Worm (Caenorhabditis elegans) whole organism, L2 larva: ENCODE results near the gene cup-14.
"Not testable (repeated sequence)": the region's sequence is repeated elsewhere in the genome, so short reads cannot be mapped to it uniquely, and the experiment has no call there.

Experiments
- C34F6.9 ChIP-seq: fragments of 150-350 bp; optimal IDR thresholded peaks from 2 replicates; lab custom pipeline; 2014; ENCODE audit warnings: missing biosample characterization, missing genetic modification characterization
- F13H6.1 ChIP-seq: sonication (generic microtip); optimal IDR thresholded peaks from 2 replicates; lab custom pipeline; 2016; ENCODE audit warnings: missing genetic modification characterization, missing compliant biosample characterization
- R02D3.7 ChIP-seq: fragments of 150-350 bp; optimal IDR thresholded peaks from 2 replicates; lab custom pipeline; 2014; ENCODE audit warnings: missing biosample characterization, missing genetic modification characterization
- Y55F3AM.14 ChIP-seq: fragments of 200-800 bp; sonication (Bioruptor generic); optimal IDR thresholded peaks from 2 replicates; lab custom pipeline; 2018; ENCODE audit warnings: mild to moderate bottlenecking, missing genetic modification characterization, missing compliant biosample characterization
- ZK546.5 ChIP-seq: sonication (generic microtip); optimal IDR thresholded peaks from 2 replicates; lab custom pipeline; 2017; ENCODE audit warnings: missing biosample characterization, missing genetic modification characterization
- alr-1 ChIP-seq: fragments of 150-350 bp; optimal IDR thresholded peaks from 2 replicates; lab custom pipeline; 2014; ENCODE audit warnings: missing biosample characterization, missing genetic modification characterization
- ama-1 ChIP-seq: fragments of 150-350 bp; optimal IDR thresholded peaks from 2 replicates; lab custom pipeline; 2018; ENCODE audit warnings: inconsistent platforms
- blmp-1 ChIP-seq: sonication (generic microtip); optimal IDR thresholded peaks from 2 replicates; lab custom pipeline; 2017; ENCODE audit warnings: missing genetic modification characterization, mild to moderate bottlenecking, missing compliant biosample characterization, antibody characterized with exemption, moderate library complexity; ENCODE audit not compliant: insufficient read depth
- ceh-16 ChIP-seq: fragments of 150-350 bp; optimal IDR thresholded peaks from 2 replicates; lab custom pipeline; 2014; ENCODE audit warnings: missing biosample characterization, missing genetic modification characterization
- ceh-82 ChIP-seq: fragments of 150-350 bp; optimal IDR thresholded peaks from 2 replicates; lab custom pipeline; 2014; ENCODE audit warnings: missing biosample characterization, missing genetic modification characterization
- crh-2 ChIP-seq: sonication (generic microtip); optimal IDR thresholded peaks from 2 replicates; lab custom pipeline; 2017; ENCODE audit warnings: missing biosample characterization, missing genetic modification characterization
- egl-27 ChIP-seq: sonication (generic microtip); optimal IDR thresholded peaks from 3 replicates; lab custom pipeline; 2017; ENCODE audit warnings: missing biosample characterization, missing genetic modification reagents, missing genetic modification characterization
- elt-1 ChIP-seq: fragments of 150-350 bp; optimal IDR thresholded peaks from 2 replicates; lab custom pipeline; 2014; ENCODE audit warnings: missing biosample characterization, missing genetic modification characterization
- elt-3 ChIP-seq: sonication (generic microtip); optimal IDR thresholded peaks from 2 replicates; lab custom pipeline; 2017; ENCODE audit warnings: missing biosample characterization, missing genetic modification characterization
- fos-1 ChIP-seq: fragments of 150-350 bp; optimal IDR thresholded peaks from 2 replicates; lab custom pipeline; 2014; ENCODE audit warnings: missing biosample characterization, missing genetic modification characterization
- gmeb-1 ChIP-seq: fragments of 150-350 bp; optimal IDR thresholded peaks from 2 replicates; lab custom pipeline; 2014; ENCODE audit warnings: missing biosample characterization, missing genetic modification characterization
- lin-13 ChIP-seq: fragments of 150-350 bp; optimal IDR thresholded peaks from 2 replicates; lab custom pipeline; 2014; ENCODE audit warnings: missing biosample characterization, missing genetic modification reagents, missing genetic modification characterization
- lin-39 ChIP-seq: fragments of 150-350 bp; optimal IDR thresholded peaks from 2 replicates; lab custom pipeline; 2014; ENCODE audit warnings: missing biosample characterization, missing genetic modification reagents, missing genetic modification characterization
- lsy-2 ChIP-seq, 2 experiments: fragments of 150-350 bp in 1 of 2; sonication (generic microtip) in 1 of 2; optimal IDR thresholded peaks; 2 replicates each; lab custom pipeline; 2014 to 2017; ENCODE audit warnings: missing biosample characterization in 2 of 2, missing genetic modification characterization in 2 of 2
- mab-5 ChIP-seq: fragments of 150-350 bp; optimal IDR thresholded peaks from 2 replicates; lab custom pipeline; 2014; ENCODE audit warnings: missing biosample characterization, missing genetic modification characterization
- mbf-1 ChIP-seq: sonication (generic microtip); optimal IDR thresholded peaks from 2 replicates; lab custom pipeline; 2017; ENCODE audit warnings: missing biosample characterization, missing genetic modification characterization
- mdl-1 ChIP-seq, 2 experiments: fragments of 150-350 bp in 1 of 2; sonication (generic microtip) in 1 of 2; optimal IDR thresholded peaks; 2 replicates each; lab custom pipeline; 2017; ENCODE audit warnings: missing biosample characterization in 2 of 2, missing genetic modification characterization in 2 of 2
- nhr-10 ChIP-seq: sonication (generic microtip); optimal IDR thresholded peaks from 2 replicates; lab custom pipeline; 2017; ENCODE audit warnings: missing biosample characterization, missing genetic modification characterization
- nhr-21 ChIP-seq: fragments of 150-350 bp; optimal IDR thresholded peaks from 2 replicates; lab custom pipeline; 2014; ENCODE audit warnings: missing biosample characterization, missing genetic modification characterization
- nhr-25 ChIP-seq: fragments of 150-350 bp; sonication (generic microtip); optimal IDR thresholded peaks from 3 replicates; lab custom pipeline; 2014; ENCODE audit warnings: missing biosample characterization, missing genetic modification characterization
- nhr-6 ChIP-seq: fragments of 150-350 bp; optimal IDR thresholded peaks from 2 replicates; lab custom pipeline; 2014; ENCODE audit warnings: missing biosample characterization, missing genetic modification characterization
- sem-4 ChIP-seq: fragments of 150-350 bp; optimal IDR thresholded peaks from 2 replicates; lab custom pipeline; 2014; ENCODE audit warnings: missing biosample characterization, missing genetic modification reagents, missing genetic modification characterization
- skn-1 ChIP-seq: sonication (generic microtip); optimal IDR thresholded peaks from 2 replicates; lab custom pipeline; 2017; ENCODE audit warnings: missing biosample characterization, missing genetic modification characterization
- sma-3 ChIP-seq: sonication (generic microtip); optimal IDR thresholded peaks from 2 replicates; lab custom pipeline; 2016; ENCODE audit warnings: missing genetic modification reagents, missing genetic modification characterization, missing compliant biosample characterization
- sma-9 ChIP-seq, 2 experiments: fragments of 150-350 bp in 1 of 2; sonication (generic microtip) in 1 of 2; optimal IDR thresholded peaks; 2 replicates each; lab custom pipeline; 2014 to 2016; ENCODE audit warnings: missing genetic modification characterization in 2 of 2, mild to moderate bottlenecking in 1 of 2, missing biosample characterization in 1 of 2, missing compliant biosample characterization in 1 of 2, missing genetic modification reagents in 1 of 2, moderate library complexity in 1 of 2
- snpc-4 ChIP-seq: fragments of 150-350 bp; optimal IDR thresholded peaks from 2 replicates; lab custom pipeline; 2014; ENCODE audit warnings: missing biosample characterization, missing genetic modification characterization
- unc-62 ChIP-seq: fragments of 150-350 bp; optimal IDR thresholded peaks from 2 replicates; lab custom pipeline; 2014; ENCODE audit warnings: missing biosample characterization, missing genetic modification reagents, missing genetic modification characterization
- zag-1 ChIP-seq: fragments of 150-350 bp; optimal IDR thresholded peaks from 2 replicates; lab custom pipeline; 2014; ENCODE audit warnings: missing biosample characterization, missing genetic modification characterization
- ztf-1 ChIP-seq: fragments of 200-800 bp; sonication (Bioruptor generic); conservative IDR thresholded peaks from 2 replicates; pipeline ENCODE4 v1.3.6; 2022; ENCODE audit warnings: missing genetic modification characterization, missing compliant biosample characterization
- ztf-4 ChIP-seq: fragments of 150-350 bp; optimal IDR thresholded peaks from 2 replicates; lab custom pipeline; 2014; ENCODE audit warnings: missing biosample characterization, missing genetic modification characterization

The cup-14 gene

DNA sequence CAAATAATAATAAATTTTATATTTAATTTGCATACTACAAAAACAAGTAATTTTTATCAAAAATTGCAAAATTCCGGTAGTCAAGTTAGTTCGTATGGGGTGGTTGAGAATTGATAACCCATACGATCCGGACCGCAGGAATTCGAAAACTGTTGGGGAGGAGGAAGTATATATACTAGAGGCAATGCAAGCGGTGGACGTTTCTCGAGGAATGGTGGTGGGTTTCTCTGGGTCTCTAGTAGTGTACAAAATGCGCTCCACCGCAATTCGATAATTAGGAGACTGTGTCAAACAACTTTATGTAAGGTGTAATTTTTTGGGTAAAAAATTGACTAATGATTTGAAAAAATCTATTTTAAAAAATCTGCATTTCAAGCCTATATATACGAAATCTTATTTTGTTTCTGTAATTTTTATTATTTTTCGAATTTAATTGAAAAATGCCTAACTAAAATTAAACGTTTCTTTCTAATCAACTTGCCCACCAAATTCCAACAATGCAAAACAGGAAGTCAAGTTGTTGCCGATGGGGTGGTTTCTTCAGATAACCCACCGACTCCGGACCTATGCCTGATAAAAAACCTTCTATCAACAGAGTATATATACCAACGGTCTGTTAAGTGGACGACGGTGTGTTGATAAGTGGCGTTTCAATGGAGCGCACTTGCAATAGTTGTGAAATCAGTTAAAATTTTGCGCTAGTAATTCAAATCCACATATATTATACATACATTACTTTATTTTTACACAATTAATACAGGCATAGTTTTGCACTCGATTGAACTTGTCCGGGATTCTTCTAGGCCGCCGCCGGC lies 37.5 kb downstream of the cup-14 start (continued):
- TF ChIP-seq elt-3 (tag; lab: Kevin White, UChicago) (no peak), ztf-4 (tag; lab: Kevin White, UChicago) (peak; percentile 85), sma-3 (GFP tag; lab: Kevin White, UChicago) (peak; percentile 92), zag-1 (tag; lab: Kevin White, UChicago) (peak; percentile 76), nhr-10 (tag; lab: Kevin White, UChicago) (no peak), nhr-21 (tag; lab: Kevin White, UChicago) (peak; percentile 96), ama-1 (peak; percentile 76), lin-39 (no peak), sem-4 (tag; lab: Kevin White, UChicago) (peak; percentile 97), Y55F3AM.14 (GFP tag; lab: Kevin White, UChicago) (peak; percentile 89), ztf-1 (GFP tag; lab: Robert Waterston, UW) (no peak), mdl-1 (tag; optimal IDR thresholded peaks at IDR 0.05; lab: Kevin White, UChicago) (peak; percentile 61 to 62)

DNA sequence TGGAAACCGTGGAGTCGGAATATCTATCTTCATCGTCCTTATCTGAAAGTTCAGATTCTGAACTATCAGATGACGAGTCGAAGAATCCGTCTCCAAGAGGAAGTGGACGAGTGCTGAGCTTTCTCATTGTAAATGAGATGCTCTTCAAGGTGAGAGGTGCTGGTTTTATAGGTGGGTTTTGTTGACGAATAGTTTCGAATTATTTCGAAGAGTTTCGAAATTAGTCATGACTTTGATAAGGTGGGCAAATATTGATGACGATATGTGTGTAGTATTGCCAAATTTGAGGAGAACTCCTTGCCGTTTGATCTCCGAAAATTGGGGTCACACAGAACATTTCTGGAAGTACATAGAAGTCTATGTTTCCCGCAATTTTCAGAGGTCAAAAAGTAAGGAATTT lies 38.5 kb downstream of the cup-14 start, which contains the start of gene F08G2.5:
Gene F08G2.5 (minus strand): TSS at position 127 of the 400 bp plus-strand sequence.
- TF ChIP-seq gmeb-1 (tag; lab: Kevin White, UChicago) (peak; percentile 4), fos-1 (tag; lab: Kevin White, UChicago) (peak; percentile 58), ceh-16 (tag; lab: Kevin White, UChicago) (no peak), C34F6.9 (tag; lab: Kevin White, UChicago) (peak; percentile 1), F13H6.1 (no peak)

DNA sequence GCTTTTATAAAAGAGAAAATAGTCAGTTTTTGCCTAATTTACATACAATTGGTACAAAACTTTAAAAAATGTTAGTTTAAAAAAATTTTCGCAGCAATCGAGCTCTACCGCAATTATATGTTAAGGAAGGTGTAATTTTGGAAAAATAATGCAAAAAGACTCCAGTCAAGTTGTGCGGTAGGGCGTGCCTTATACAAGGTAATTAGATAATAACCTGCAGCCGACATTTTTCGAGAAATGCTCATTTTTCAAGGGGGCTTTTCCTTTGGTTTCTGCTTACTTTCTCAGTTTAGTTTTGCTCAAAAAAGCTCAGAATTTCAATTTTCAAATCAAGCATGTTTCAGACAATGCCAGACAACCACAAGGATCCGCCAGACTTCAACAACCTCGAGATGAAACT lies 41.8 kb downstream of the cup-14 start, which contains the start of gene F08G2.4:
Gene F08G2.4 (plus strand): TSS at position 348 of the 400 bp plus-strand sequence.
- TF ChIP-seq crh-2 (tag; lab: Kevin White, UChicago) (no peak), elt-1 (tag; lab: Kevin White, UChicago) (no peak)

DNA sequence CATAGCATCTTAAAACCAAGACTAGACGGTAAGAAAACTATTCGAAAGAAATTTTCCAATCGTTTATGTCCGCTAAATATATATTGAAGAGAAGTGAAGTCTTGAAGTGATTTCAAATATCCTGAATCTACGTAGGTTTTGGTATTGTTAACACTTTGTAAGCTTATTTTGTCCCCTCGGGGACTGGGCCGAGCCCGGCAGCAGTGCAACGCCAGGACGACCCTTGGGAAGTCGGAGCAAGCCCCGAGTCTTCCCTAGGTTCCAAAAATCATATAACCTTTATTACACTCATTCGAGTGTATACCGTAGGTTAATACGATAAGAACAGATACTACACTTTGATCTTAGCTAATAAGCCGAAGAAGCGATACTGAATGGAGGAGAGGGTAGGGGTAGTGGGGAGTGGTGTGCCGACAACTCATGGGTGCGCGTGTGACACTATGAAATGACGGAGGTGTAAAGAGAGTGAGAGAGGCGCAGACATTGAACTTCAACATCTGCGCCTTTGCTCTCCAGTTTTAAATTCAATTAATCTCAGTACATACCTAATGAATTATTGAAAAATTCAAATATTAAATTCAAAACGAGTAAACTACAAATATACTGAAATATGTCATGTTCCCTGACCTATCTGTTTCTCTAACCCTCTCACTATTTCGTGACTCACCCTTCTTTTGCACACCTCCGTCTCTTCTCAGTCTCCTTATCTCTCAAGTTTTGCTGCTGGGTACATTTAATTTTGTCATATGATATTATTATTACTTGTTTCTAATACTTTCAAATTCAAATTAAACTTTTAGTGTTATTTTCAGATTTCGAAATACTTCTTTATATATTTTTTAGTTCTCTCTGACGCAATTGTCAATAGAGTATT lies 42.7 kb downstream of the cup-14 start:
- peak; percentile 30 for TF ChIP-seq sma-9 (GFP tag; optimal IDR thresholded peaks at IDR 0.05; lab: Kevin White, UChicago)
- not testable (repeated sequence) for TF ChIP-seq sma-9 (tag; optimal IDR thresholded peaks at IDR 0.05; lab: Kevin White, UChicago)
- TF ChIP-seq C34F6.9 (tag; lab: Kevin White, UChicago) = peak; percentile 72
- peak; percentile 15 for TF ChIP-seq gmeb-1 (tag; lab: Kevin White, UChicago)
- peak; percentile 1 for TF ChIP-seq nhr-25 (tag; lab: Kevin White, UChicago)
- peak; percentile 40 for TF ChIP-seq lin-13
- peak; percentile 42 for TF ChIP-seq crh-2 (tag; lab: Kevin White, UChicago)
- TF ChIP-seq fos-1 (tag; lab: Kevin White, UChicago) = peak; percentile 49
- peak; percentile 28 for TF ChIP-seq Y55F3AM.14 (GFP tag; lab: Kevin White, UChicago)
- peak; percentile 51 for TF ChIP-seq F13H6.1
- peak; percentile 3 for TF ChIP-seq ceh-16 (tag; lab: Kevin White, UChicago)
- peak; percentile 86 for TF ChIP-seq ama-1
- TF ChIP-seq lsy-2 (tag; optimal IDR thresholded peaks at IDR 0.05; lab: Kevin White, UChicago) = peak; percentile 6 to 22
- TF ChIP-seq nhr-21 (tag; lab: Kevin White, UChicago) = peak; percentile 66
- peak; percentile 94 for TF ChIP-seq snpc-4 (tag; lab: Kevin White, UChicago)
- peak; percentile 41 for TF ChIP-seq nhr-10 (tag; lab: Kevin White, UChicago)
- peak in 1 of 2 experiments; percentile 18 for TF ChIP-seq mdl-1 (tag; optimal IDR thresholded peaks at IDR 0.05; lab: Kevin White, UChicago)
- peak; percentile 80 for TF ChIP-seq sma-3 (GFP tag; lab: Kevin White, UChicago)

DNA sequence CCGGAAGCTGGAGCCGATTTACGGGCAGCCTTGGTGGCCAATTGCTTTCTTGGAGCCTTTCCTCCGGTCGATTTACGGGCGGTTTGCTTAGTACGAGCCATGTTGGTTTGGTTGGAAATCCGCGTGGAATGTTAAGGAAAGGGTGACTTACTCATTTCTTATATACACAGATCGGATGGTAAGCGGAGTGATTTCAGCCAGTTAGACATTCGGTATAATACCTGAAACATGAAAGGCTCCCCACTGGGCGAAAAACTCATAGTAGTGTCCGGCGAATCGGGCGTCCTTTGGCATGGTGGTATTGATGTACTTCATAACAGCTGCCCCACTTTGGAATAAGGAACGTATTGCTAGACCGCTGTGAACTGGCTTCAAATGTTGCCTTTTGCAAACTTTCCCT lies 43.4 kb downstream of the cup-14 start, which contains the start of gene his-42:
Gene his-42 (minus strand): TSS at position 101 of the 400 bp plus-strand sequence.
- TF ChIP-seq blmp-1 (tag; lab: Kevin White, UChicago) (no peak), snpc-4 (tag; lab: Kevin White, UChicago) (no peak), mbf-1 (tag; lab: Kevin White, UChicago) (no peak), gmeb-1 (tag; lab: Kevin White, UChicago) (no peak), ZK546.5 (tag; lab: Kevin White, UChicago) (no peak), mab-5 (tag; lab: Kevin White, UChicago) (no peak), alr-1 (tag; lab: Kevin White, UChicago) (no peak), elt-1 (tag; lab: Kevin White, UChicago) (no peak), lin-13 (no peak), elt-3 (tag; lab: Kevin White, UChicago) (no peak), F13H6.1 (no peak), R02D3.7 (tag; lab: Kevin White, UChicago) (no peak), zag-1 (tag; lab: Kevin White, UChicago) (no peak), ztf-1 (GFP tag; lab: Robert Waterston, UW) (no peak), egl-27 (tag; lab: Kevin White, UChicago) (no peak), nhr-6 (no peak), ceh-82 (tag; lab: Kevin White, UChicago) (no peak), skn-1 (tag; lab: Kevin White, UChicago) (no peak), sem-4 (tag; lab: Kevin White, UChicago) (no peak), unc-62 (GFP tag; lab: Kevin White, UChicago) (no peak)
